Worm (Caenorhabditis elegans): ENCODE results near the gene fmo-2.
"Not testable (repeated sequence)": the region's sequence is repeated elsewhere in the genome, so short reads cannot be mapped to it uniquely, and the experiment has no call there.

Gene fmo-2

DNA sequence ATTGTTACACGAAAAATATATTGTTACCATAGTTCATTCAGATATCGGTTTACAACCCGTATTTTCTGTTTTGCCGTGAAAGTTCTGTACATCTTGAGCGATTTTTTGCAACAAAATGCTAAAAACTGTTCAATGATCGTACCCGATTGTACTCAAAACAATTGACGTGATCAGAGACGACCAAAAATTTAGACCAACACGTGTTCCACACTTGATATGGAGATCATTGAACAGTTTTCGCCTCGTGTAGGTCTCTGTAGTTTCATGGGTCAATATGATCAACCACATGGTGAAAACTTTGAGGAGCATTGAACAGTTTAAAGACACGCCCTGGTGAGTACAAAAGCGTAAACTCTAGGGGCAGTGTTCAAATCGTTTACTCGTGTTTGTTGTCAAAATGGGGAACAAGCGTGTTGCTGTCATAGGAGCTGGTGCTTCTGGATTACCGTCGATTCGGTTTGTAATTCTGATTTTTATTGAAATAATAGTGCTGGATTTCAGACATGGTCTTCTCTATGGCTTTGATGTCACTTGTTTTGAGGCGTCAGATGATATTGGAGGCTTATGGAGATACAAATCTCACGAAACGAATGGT is at the start of gene fmo-2:
fmo-2 (plus strand) TSS at position 370 of the 595 bp plus-strand sequence.
- TF ChIP-seq W03F9.2 (tag; optimal IDR thresholded peaks at IDR 0.05) (no peak), dao-5 (tag; optimal IDR thresholded peaks at IDR 0.05) (no peak), him-1 (tag; optimal IDR thresholded peaks at IDR 0.05) (no peak)

ce11 chrIV:10636649-10637048 is 45.7 kb upstream of the fmo-2 start, which contains the start of gene F56C4.1:
TSS of gene F56C4.1 (plus strand) at chrIV:10636949.
- TF ChIP-seq him-1 (tag; optimal IDR thresholded peaks at IDR 0.05) (no peak), dao-5 (tag; optimal IDR thresholded peaks at IDR 0.05) (no peak), W03F9.2 (tag; optimal IDR thresholded peaks at IDR 0.05) (no peak)

DNA sequence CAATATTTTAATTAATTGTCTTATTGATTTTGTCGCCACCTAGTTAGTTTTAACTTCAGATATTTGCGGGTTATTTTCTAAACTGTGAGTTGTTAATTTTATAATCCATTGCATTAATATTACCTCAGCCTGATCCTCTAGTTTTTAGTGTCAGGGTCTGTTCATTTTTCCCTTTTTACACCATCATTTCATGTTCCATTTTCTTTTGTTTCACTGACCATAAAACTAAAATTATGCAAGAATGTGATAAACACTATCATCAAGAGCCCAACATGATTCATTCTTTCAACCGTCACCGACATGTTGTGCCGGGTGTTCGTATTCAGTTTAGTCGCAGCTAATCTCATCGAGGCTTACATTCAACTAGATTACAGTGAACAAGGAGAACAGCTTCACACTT is 43.3 kb upstream of the fmo-2 start, which contains the start of gene F56C4.2:
F56C4.2 (plus strand) TSS at position 301 of the 400 bp plus-strand sequence.
- no peak for TF ChIP-seq him-1 (tag; optimal IDR thresholded peaks at IDR 0.05)
- TF ChIP-seq W03F9.2 (tag; optimal IDR thresholded peaks at IDR 0.05): no peak
- TF ChIP-seq dao-5 (tag; optimal IDR thresholded peaks at IDR 0.05): no peak

- TF ChIP-seq dao-5, W03F9.2, him-1 (tag; optimal IDR thresholded peaks at IDR 0.05): not testable (repeated sequence)
Measured at ce11 chrIV:10654047-10654446, 28.3 kb upstream of the fmo-2 start, which contains the start of gene glb-19. TSS of gene glb-19 (minus strand) at chrIV:10654147.

- TF ChIP-seq dao-5 (tag; optimal IDR thresholded peaks at IDR 0.05) (no peak), him-1 (tag; optimal IDR thresholded peaks at IDR 0.05) (no peak), W03F9.2 (tag; optimal IDR thresholded peaks at IDR 0.05) (no peak)
Measured at ce11 chrIV:10656770-10657323, 25.5 kb upstream of the fmo-2 start, which contains the start of gene K08C7.1. TSS of gene K08C7.1 (plus strand) at chrIV:10656812.

DNA sequence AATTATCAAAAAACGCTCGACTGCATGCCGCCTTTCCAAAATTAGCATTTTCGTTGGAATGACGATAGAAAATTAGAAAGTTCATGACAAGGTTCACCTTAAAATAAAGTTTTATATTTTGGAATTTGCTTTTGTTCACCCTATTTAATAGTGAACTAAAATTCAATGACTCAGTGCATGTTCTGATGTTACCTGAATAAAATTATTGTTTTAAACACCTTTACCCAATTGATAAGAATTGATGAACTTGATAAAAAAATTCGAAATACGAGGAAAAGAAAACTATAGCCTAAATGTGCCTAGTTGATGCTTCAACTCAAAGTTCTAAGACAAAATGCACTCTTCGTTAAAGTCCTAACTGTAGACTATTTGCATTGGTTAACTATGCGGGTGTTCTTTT is 21.3 kb upstream of the fmo-2 start:
- TF ChIP-seq him-1 (tag; optimal IDR thresholded peaks at IDR 0.05): no peak
- no peak for TF ChIP-seq dao-5 (tag; optimal IDR thresholded peaks at IDR 0.05)
- no peak for TF ChIP-seq W03F9.2 (tag; optimal IDR thresholded peaks at IDR 0.05)

- TF ChIP-seq dao-5 (tag; optimal IDR thresholded peaks at IDR 0.05): no peak
Measured at ce11 chrIV:10661760-10662159, 20.6 kb upstream of the fmo-2 start, which contains the start of gene fmo-1. TSS of gene fmo-1 (plus strand) at chrIV:10661857.

- TF ChIP-seq him-1 (tag; optimal IDR thresholded peaks at IDR 0.05) (no peak), dao-5 (tag; optimal IDR thresholded peaks at IDR 0.05) (no peak)
Measured at ce11 chrIV:10664134-10664533, 18.2 kb upstream of the fmo-2 start, which contains the start of gene K08C7.7. TSS of gene K08C7.7 (plus strand) at chrIV:10664434.

DNA sequence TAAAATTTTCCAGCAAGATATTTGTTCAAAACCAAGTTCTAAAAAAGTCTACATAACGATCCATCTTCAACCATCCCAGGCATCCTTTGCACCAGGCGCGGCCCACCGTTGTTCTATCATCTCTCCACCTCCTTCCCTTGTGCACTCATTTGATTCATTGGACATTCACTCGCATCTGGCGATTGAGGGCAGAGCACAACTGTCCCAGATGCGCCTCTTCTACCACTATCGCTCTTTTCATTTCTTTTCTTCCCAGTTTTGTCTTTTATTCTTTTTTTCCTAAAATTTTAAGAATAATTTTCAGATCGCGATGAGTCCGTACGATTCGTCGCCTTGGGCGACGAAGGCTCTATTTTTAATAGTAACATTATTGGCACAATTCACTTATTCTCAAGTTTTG is 15.8 kb upstream of the fmo-2 start, which contains the start of gene epi-1:
epi-1 (plus strand) TSS at position 301 of the 400 bp plus-strand sequence.
- TF ChIP-seq dao-5 (tag; optimal IDR thresholded peaks at IDR 0.05): no peak
- no peak for TF ChIP-seq W03F9.2 (tag; optimal IDR thresholded peaks at IDR 0.05)
- no peak for TF ChIP-seq him-1 (tag; optimal IDR thresholded peaks at IDR 0.05)

- no peak for TF ChIP-seq him-1 (tag; optimal IDR thresholded peaks at IDR 0.05)
- no peak for TF ChIP-seq W03F9.2 (tag; optimal IDR thresholded peaks at IDR 0.05)
- no peak for TF ChIP-seq dao-5 (tag; optimal IDR thresholded peaks at IDR 0.05)
Measured at ce11 chrIV:10668561-10668960, 13.8 kb upstream of the fmo-2 start.

ce11 chrIV:10680379-10680778 is 1.9 kb upstream of the fmo-2 start, which contains the start of gene K08C7.4:
TSS of gene K08C7.4 (minus strand) at chrIV:10680479.
- TF ChIP-seq him-1 (tag; optimal IDR thresholded peaks at IDR 0.05) (no peak), dao-5 (tag; optimal IDR thresholded peaks at IDR 0.05) (no peak), W03F9.2 (tag; optimal IDR thresholded peaks at IDR 0.05) (no peak)

- TF ChIP-seq him-1 (tag; optimal IDR thresholded peaks at IDR 0.05): no peak
- TF ChIP-seq W03F9.2 (tag; optimal IDR thresholded peaks at IDR 0.05): no peak
- no peak for TF ChIP-seq dao-5 (tag; optimal IDR thresholded peaks at IDR 0.05)
Measured at ce11 chrIV:10685758-10686157, 3.4 kb downstream of the fmo-2 start, which contains the start of the genes K08C7.6 and R102.1. TSS of gene K08C7.6 (minus strand) at chrIV:10685858. TSS of gene R102.1 (plus strand) at chrIV:10686048.

- TF ChIP-seq him-1, W03F9.2, dao-5 (tag; optimal IDR thresholded peaks at IDR 0.05): not testable (repeated sequence)
Measured at ce11 chrIV:10687307-10687706, 5.0 kb downstream of the fmo-2 start, which contains the start of gene R102.2. TSS of gene R102.2 (plus strand) at chrIV:10687607.

DNA sequence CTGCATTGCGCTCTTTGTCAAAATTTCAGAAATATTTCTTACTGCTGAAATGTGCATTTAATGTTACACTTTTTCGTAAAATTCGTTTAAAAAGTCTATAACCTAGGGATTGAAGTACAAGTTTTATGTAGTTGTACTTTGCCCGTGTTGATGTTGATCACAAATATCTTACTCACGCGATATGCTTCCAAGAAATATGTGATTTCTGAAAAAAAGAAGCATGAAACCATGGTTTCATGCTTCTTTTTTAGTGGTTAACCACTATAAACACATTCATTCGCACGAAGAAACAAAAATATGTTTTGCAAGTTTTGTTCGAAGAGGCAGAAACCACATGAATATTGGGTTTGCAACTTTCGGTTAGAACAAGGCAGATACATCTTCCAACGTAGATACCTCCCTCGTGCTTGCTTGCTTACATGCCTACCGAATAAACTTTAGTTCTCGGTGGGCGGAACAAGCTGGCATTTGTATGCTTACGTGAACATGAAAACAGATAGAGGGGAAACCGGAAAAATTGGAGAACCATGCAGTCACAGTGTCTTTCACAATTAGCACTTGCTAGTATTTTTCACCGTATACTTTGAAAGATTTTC is 6.7 kb downstream of the fmo-2 start, which contains the start of gene R102.3:
R102.3 (plus strand) TSS at position 546 of the 596 bp plus-strand sequence.
- no peak for TF ChIP-seq W03F9.2 (tag; optimal IDR thresholded peaks at IDR 0.05)
- TF ChIP-seq dao-5 (tag; optimal IDR thresholded peaks at IDR 0.05): no peak
- TF ChIP-seq him-1 (tag; optimal IDR thresholded peaks at IDR 0.05): no peak

Measured in whole organism, L4/young adult.